Worm (Caenorhabditis elegans): ENCODE results near the gene F08D12.4.

The F08D12.4 gene

ce11 chrII:2766331-2766730 lies 11.6 kb upstream of the F08D12.4 start, which contains the start of gene F08D12.15:
Gene F08D12.15, plus strand, starts transcription at chrII:2766631.
- TF ChIP-seq nhr-12 (tag; optimal IDR thresholded peaks at IDR 0.05): no peak
- no peak for TF ChIP-seq aly-2 (tag; optimal IDR thresholded peaks at IDR 0.05)
- no peak for TF ChIP-seq sma-3 (GFP tag; optimal IDR thresholded peaks at IDR 0.05)
- TF ChIP-seq nhr-23 (tag; optimal IDR thresholded peaks at IDR 0.05): no peak
- TF ChIP-seq nhr-237 (tag; optimal IDR thresholded peaks at IDR 0.05): no peak
- no peak for TF ChIP-seq sma-9 (GFP tag; optimal IDR thresholded peaks at IDR 0.05)
- TF ChIP-seq sma-9 (tag; optimal IDR thresholded peaks at IDR 0.05): no peak
- no peak for TF ChIP-seq mbf-1 (tag; optimal IDR thresholded peaks at IDR 0.05)

DNA sequence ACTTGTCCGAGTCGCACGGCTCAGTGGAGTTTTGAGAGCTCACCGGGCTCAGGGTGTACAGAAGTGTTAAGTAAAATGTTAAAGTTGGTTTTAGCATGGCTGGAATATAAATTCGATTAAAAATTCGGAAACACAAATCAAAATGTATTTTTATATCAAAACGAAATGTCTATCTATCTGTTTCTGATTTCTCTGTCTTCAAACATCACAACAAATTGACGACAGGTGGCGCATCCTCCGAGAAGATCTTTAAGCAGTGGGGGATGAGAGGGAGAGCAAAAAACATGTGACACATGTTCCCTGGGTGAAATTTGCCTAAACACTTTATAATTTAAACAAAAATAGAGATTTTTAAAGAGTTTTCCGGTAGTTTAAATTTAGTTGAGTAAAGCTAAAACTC lies 8.9 kb upstream of the F08D12.4 start, which contains the start of gene F08D12.7:
F08D12.7 (minus strand) TSS at position 101 of the 400 bp plus-strand sequence.
- no peak for TF ChIP-seq nhr-77 (tag; optimal IDR thresholded peaks at IDR 0.05)
- no peak for TF ChIP-seq blmp-1 (tag; optimal IDR thresholded peaks at IDR 0.05; ENCODE audit: insufficient read depth)
- TF ChIP-seq sma-9 (GFP tag; optimal IDR thresholded peaks at IDR 0.05): no peak
- TF ChIP-seq sma-9 (tag; optimal IDR thresholded peaks at IDR 0.05): no peak
- no peak for TF ChIP-seq nhr-10 (tag; optimal IDR thresholded peaks at IDR 0.05)
- no peak for TF ChIP-seq elt-1 (tag; optimal IDR thresholded peaks at IDR 0.05)
- TF ChIP-seq ztf-1 (GFP tag; conservative IDR thresholded peaks at IDR 0.05): no peak
- no peak for TF ChIP-seq nhr-12 (tag; optimal IDR thresholded peaks at IDR 0.05)
- TF ChIP-seq mdl-1 (tag; optimal IDR thresholded peaks at IDR 0.05): no peak
- TF ChIP-seq nhr-25 (tag; optimal IDR thresholded peaks at IDR 0.05): no peak
- no peak for TF ChIP-seq zag-1 (tag; optimal IDR thresholded peaks at IDR 0.05)
- TF ChIP-seq unc-39 (tag; optimal IDR thresholded peaks at IDR 0.05): no peak
- TF ChIP-seq nhr-21 (tag; optimal IDR thresholded peaks at IDR 0.05): no peak
- no peak for TF ChIP-seq skn-1 (tag; optimal IDR thresholded peaks at IDR 0.05)
- no peak for TF ChIP-seq peb-1 (tag; optimal IDR thresholded peaks at IDR 0.05)
- no peak for TF ChIP-seq sem-4 (tag; optimal IDR thresholded peaks at IDR 0.05)

DNA sequence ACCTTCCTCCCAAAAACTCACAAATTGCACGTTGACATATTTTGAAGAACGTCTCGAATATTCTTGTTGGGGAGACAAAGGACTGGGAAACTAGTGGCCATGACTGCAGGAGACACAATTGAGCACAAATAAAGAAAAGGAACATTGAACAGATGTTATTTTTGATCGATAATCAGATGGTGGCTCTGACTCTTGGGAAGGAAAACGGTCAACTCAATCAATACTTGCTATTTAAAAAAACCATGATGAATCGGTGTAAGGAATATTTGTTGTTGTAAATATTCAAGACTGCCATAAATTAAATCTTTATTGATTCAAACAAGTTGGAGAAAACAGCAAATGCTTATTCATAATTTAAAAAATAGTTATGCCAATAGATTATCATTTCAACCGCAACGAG lies 7.2 kb upstream of the F08D12.4 start, which contains the start of gene fbxb-105:
fbxb-105 (minus strand) TSS at position 101 of the 400 bp plus-strand sequence.
- TF ChIP-seq unc-39 (tag; optimal IDR thresholded peaks at IDR 0.05) (no peak), nhr-77 (tag; optimal IDR thresholded peaks at IDR 0.05) (no peak), mdl-1 (tag; optimal IDR thresholded peaks at IDR 0.05) (no peak), zag-1 (tag; optimal IDR thresholded peaks at IDR 0.05) (no peak), C34F6.9 (tag; optimal IDR thresholded peaks at IDR 0.05) (no peak), mab-5 (tag; optimal IDR thresholded peaks at IDR 0.05) (no peak), unc-62 (GFP tag; optimal IDR thresholded peaks at IDR 0.05) (no peak), ceh-16 (tag; optimal IDR thresholded peaks at IDR 0.05) (no peak), dmd-4 (tag; optimal IDR thresholded peaks at IDR 0.05) (no peak), nhr-10 (tag; optimal IDR thresholded peaks at IDR 0.05) (no peak), lin-11 (tag; optimal IDR thresholded peaks at IDR 0.05) (no peak), alr-1 (tag; optimal IDR thresholded peaks at IDR 0.05) (no peak), R02D3.7 (tag; optimal IDR thresholded peaks at IDR 0.05) (no peak), ztf-11 (tag; optimal IDR thresholded peaks at IDR 0.05) (no peak), nhr-6 (tag; optimal IDR thresholded peaks at IDR 0.05) (no peak), lin-39 (tag; optimal IDR thresholded peaks at IDR 0.05) (no peak), ama-1 (optimal IDR thresholded peaks at IDR 0.05) (no peak), nhr-11 (tag; optimal IDR thresholded peaks at IDR 0.05) (no peak), nhr-25 (tag; optimal IDR thresholded peaks at IDR 0.05) (no peak)

DNA sequence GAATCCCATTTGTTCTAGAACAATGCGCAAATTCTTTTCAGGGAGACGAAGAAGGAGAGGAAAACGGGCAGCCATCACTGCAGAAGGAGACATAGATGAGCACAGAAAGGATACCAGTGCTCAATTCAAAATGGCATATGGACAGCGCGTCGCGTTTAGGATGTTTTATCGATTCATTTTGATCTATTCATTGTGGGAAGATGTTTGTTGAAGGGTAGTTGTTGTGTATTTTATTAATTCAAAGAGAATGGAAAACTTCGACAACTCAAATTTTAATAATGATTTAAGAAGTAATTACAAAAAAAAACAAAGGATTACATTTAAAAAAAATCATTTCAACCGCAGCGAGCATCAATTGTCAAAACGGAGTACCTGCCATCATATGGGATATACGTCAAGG lies 5.8 kb upstream of the F08D12.4 start, which contains the start of gene sdz-10:
sdz-10 (minus strand) TSS at position 101 of the 400 bp plus-strand sequence.
- TF ChIP-seq nhr-129 (tag; optimal IDR thresholded peaks at IDR 0.05) (no peak), nhr-77 (tag; optimal IDR thresholded peaks at IDR 0.05) (no peak), zag-1 (tag; optimal IDR thresholded peaks at IDR 0.05) (no peak), sem-4 (tag; optimal IDR thresholded peaks at IDR 0.05) (no peak)

DNA sequence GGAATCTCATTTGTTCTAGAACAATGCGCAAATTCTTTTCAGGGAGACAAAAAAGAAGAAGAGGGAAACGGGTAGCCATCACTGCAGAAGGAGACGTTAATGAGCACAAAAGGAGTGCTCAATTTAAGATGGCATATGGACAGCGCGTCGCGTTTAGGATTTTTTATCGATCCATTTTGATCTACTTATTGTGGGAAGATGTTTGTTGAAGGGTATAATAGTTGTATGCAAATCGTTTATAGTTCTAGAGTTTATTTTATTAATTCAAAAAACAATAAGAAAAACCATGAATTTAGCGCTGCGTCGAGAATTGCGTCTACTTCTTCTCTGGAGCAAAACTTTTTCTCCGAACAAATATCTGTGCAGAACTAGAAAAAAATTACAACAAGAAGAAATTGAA lies 4.4 kb upstream of the F08D12.4 start, which contains the start of gene sdz-9:
sdz-9 (minus strand) TSS at position 101 of the 400 bp plus-strand sequence.
- TF ChIP-seq sma-3 (GFP tag; optimal IDR thresholded peaks at IDR 0.05): no peak
- TF ChIP-seq ama-1 (optimal IDR thresholded peaks at IDR 0.05): no peak
- no peak for TF ChIP-seq F13H6.1 (tag; optimal IDR thresholded peaks at IDR 0.05)
- no peak for TF ChIP-seq sma-9 (GFP tag; optimal IDR thresholded peaks at IDR 0.05)
- TF ChIP-seq sma-9 (tag; optimal IDR thresholded peaks at IDR 0.05): no peak
- no peak for TF ChIP-seq ZK546.5 (tag; optimal IDR thresholded peaks at IDR 0.05)
- no peak for TF ChIP-seq lsy-2 (tag; optimal IDR thresholded peaks at IDR 0.05)
- TF ChIP-seq ceh-16 (tag; optimal IDR thresholded peaks at IDR 0.05): no peak
- TF ChIP-seq nhr-11 (tag; optimal IDR thresholded peaks at IDR 0.05): no peak
- no peak for TF ChIP-seq ztf-11 (tag; optimal IDR thresholded peaks at IDR 0.05)
- no peak for TF ChIP-seq crh-2 (tag; optimal IDR thresholded peaks at IDR 0.05)
- TF ChIP-seq nhr-12 (tag; optimal IDR thresholded peaks at IDR 0.05): no peak
- TF ChIP-seq unc-39 (tag; optimal IDR thresholded peaks at IDR 0.05): no peak
- TF ChIP-seq nhr-129 (tag; optimal IDR thresholded peaks at IDR 0.05): no peak
- no peak for TF ChIP-seq ceh-82 (tag; optimal IDR thresholded peaks at IDR 0.05)
- TF ChIP-seq elt-3 (tag; optimal IDR thresholded peaks at IDR 0.05): no peak
- TF ChIP-seq nhr-10 (tag; optimal IDR thresholded peaks at IDR 0.05): no peak
- no peak for TF ChIP-seq peb-1 (tag; optimal IDR thresholded peaks at IDR 0.05)
- TF ChIP-seq elt-1 (tag; optimal IDR thresholded peaks at IDR 0.05): no peak
- TF ChIP-seq gmeb-1 (tag; optimal IDR thresholded peaks at IDR 0.05): no peak

All from whole organism, L2 larva.